Worm (Caenorhabditis elegans) whole organism, dauer: Measurements from ENCODE around the gene fbxb-107.

Source experiments
- unc-62 ChIP-seq: sonication (generic microtip); optimal IDR thresholded peaks from 2 replicates; lab custom pipeline; 2017; ENCODE audit warnings: missing biosample characterization, missing genetic modification reagents, missing genetic modification characterization

Gene fbxb-107

ce11 chrII:2742251-2742650 lies 16.3 kb upstream of the fbxb-107 start, which contains the start of gene T05A8.7:
TSS of gene T05A8.7 (minus strand) at chrII:2742351.
- TF ChIP-seq unc-62 (GFP tag; lab: Kevin White, UChicago), result no peak

- TF ChIP-seq unc-62 (GFP tag; lab: Kevin White, UChicago), result no peak
Observed at ce11 chrII:2747956-2748621, 10.5 kb upstream of the fbxb-107 start.

ce11 chrII:2749595-2750048 lies 8.9 kb upstream of the fbxb-107 start, which contains the start of gene F29A7.4:
TSS of gene F29A7.4 (plus strand) at chrII:2749998.
- TF ChIP-seq unc-62 (GFP tag; lab: Kevin White, UChicago), result no peak

ce11 chrII:2751278-2751677 lies 7.3 kb upstream of the fbxb-107 start:
- TF ChIP-seq unc-62 (GFP tag; lab: Kevin White, UChicago), result no peak

DNA sequence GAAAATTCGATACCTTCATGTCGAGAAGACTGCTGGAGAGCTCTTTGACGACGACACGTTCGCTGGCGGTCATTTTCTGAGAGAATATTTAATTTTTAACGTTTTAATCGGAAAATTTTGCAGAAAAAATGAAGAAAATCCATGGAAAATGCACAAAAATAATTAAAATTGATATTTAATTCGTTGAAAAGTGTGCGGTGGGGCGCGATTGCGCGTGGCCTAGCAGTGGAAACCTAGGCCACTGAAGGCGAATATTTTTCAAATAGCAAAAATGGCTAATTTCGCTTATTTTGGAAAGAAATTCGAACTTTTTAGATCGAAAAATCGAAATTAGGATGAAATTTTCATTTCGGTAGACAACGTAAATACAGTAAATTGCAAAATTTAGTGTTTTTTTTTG lies 6.0 kb upstream of the fbxb-107 start, which contains the start of gene F29A7.6:
F29A7.6 (minus strand) TSS at position 76 of the 400 bp plus-strand sequence.
- TF ChIP-seq unc-62 (GFP tag; lab: Kevin White, UChicago), result no peak

DNA sequence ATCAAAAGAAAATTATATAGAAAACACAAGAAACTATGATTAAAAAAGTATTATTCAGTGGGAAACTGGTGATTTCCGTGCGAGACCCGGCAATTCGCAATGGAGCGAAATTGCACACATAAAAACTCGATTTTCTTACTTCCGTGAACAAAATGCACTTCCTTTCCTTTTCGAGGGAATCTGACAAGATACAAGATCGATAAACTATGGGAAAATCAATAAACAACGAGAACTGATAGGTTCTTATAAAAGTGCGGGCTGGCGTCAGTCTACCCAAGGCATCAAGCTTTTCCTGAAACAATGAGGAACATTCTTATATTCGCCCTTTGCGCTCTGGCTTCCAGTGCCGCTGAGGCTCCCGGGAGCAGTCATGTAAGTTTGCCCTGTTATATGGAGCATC lies 5.6 kb upstream of the fbxb-107 start, which contains the start of gene F29A7.3:
F29A7.3 (plus strand) TSS at position 301 of the 400 bp plus-strand sequence.
- no peak for TF ChIP-seq unc-62 (GFP tag; lab: Kevin White, UChicago)

- TF ChIP-seq unc-62 (GFP tag; lab: Kevin White, UChicago), result no peak
Observed at ce11 chrII:2754595-2754994, 4.0 kb upstream of the fbxb-107 start.

DNA sequence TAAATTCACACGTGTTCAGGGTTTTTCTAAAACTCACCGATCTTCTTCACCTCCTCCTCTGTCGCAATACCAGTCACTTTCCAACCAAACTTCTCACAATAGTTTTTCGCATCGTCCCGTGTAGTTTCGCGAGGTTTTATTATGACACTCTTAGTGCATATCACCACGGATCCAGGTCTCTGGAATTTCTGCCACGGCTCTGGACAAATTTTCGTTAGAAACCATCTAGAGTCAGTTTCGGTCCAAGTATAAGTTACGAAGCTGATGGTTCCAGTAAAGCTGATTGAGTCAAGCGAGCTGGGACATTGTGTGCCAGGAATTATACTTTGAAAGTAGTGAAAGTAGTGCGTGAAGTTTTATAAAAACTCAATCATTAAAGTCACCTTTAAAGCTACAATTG lies 2.2 kb upstream of the fbxb-107 start:
- TF ChIP-seq unc-62 (GFP tag; lab: Kevin White, UChicago), result no peak

DNA sequence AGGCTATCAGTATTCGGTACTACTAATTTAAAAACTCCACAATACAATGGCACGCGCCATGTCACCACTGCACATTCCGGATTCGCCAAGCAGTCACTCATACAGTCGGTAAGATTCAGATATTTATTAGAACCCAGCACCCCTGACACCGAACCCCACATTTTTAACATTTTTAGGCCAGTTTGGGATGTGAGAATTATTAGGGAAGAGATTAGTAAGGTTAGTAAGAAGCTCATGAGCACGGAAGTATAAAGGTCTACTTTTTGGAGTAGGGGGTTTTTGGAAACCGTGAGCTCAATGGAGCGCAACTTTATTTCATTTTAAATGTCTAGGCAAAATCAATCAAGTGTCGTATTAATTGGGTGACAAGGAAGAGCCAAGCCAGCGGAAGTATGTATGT lies 618 bp upstream of the fbxb-107 start, which contains the start of gene F29A7.8:
F29A7.8 (minus strand) TSS at position 101 of the 400 bp plus-strand sequence.
- no peak for TF ChIP-seq unc-62 (GFP tag; lab: Kevin White, UChicago)

DNA sequence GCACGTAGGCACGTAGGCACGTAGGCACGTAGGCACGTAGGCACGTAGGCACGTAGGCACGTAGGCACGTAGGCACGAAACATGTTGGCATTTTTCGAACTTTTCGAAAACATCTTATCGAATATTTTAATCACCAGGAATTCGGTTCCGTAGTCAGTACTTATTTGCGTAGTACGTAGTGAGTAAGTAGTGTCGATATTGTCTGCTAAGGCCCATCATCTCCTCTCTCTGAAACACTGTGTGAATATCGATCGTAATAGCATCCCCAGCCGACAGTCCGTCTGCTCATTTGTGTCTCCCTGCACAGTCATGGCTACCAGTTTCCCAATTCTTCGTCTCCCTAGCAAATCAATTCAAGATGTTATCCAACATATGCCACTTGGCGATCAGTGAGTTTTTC lies 3.5 kb downstream of the fbxb-107 start, which contains the start of gene fbxb-106:
fbxb-106 (plus strand) TSS at position 301 of the 400 bp plus-strand sequence.
- TF ChIP-seq unc-62 (GFP tag; lab: Kevin White, UChicago), result no peak

DNA sequence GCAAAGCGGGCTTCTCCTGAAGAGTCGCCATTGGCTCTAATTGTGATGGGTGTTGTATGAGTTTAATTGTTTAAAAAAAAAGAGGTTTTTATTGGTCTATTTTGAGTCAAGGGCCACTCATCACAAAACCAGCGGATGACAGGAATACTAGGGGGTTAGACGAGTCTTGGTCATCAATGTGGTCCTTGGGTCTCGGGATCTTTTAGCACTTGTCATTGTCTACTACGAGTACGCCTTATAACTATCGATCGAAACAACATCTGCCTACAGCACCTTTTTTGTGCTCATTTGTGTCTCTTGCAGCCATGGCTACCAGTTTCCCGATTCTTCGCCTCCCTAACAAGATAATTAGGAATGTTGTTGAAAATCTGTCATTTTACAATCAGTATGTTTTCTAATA lies 6.1 kb downstream of the fbxb-107 start, which contains the start of gene fbxb-108:
fbxb-108 (plus strand) TSS at position 301 of the 400 bp plus-strand sequence.
- TF ChIP-seq unc-62 (GFP tag; lab: Kevin White, UChicago), result no peak

DNA sequence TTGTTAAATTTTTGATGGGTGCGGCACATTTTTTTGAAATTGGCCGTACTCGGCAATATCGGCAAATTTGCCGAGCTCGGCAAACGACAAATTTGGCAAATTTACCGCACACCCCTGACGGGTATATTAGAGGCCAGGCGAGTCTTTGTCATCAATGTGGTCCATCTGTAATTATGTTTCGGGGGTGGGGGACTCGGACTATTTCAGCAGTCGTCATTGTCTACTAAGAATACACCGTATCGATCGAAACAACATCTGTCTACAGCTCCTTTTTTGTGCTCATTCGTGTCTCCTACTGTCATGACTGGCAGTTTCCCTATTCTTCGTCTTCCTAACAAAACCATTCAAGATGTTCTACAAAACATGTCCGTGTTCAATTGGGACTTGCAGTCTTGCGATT lies 7.8 kb downstream of the fbxb-107 start, which contains the start of gene F08D12.15:
F08D12.15 (plus strand) TSS at position 301 of the 400 bp plus-strand sequence.
- no peak for TF ChIP-seq unc-62 (GFP tag; lab: Kevin White, UChicago)

- TF ChIP-seq unc-62 (GFP tag; lab: Kevin White, UChicago), result no peak
Observed at ce11 chrII:2769021-2769420, 10.4 kb downstream of the fbxb-107 start, which contains the start of gene F08D12.7. TSS of gene F08D12.7 (minus strand) at chrII:2769121.

DNA sequence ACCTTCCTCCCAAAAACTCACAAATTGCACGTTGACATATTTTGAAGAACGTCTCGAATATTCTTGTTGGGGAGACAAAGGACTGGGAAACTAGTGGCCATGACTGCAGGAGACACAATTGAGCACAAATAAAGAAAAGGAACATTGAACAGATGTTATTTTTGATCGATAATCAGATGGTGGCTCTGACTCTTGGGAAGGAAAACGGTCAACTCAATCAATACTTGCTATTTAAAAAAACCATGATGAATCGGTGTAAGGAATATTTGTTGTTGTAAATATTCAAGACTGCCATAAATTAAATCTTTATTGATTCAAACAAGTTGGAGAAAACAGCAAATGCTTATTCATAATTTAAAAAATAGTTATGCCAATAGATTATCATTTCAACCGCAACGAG lies 12.2 kb downstream of the fbxb-107 start, which contains the start of gene fbxb-105:
fbxb-105 (minus strand) TSS at position 101 of the 400 bp plus-strand sequence.
- no peak for TF ChIP-seq unc-62 (GFP tag; lab: Kevin White, UChicago)

- no peak for TF ChIP-seq unc-62 (GFP tag; lab: Kevin White, UChicago)
Observed at ce11 chrII:2772166-2772565, 13.6 kb downstream of the fbxb-107 start, which contains the start of gene sdz-10. TSS of gene sdz-10 (minus strand) at chrII:2772266.

ce11 chrII:2773534-2773933 lies 15.0 kb downstream of the fbxb-107 start, which contains the start of gene sdz-9:
TSS of gene sdz-9 (minus strand) at chrII:2773634.
- no peak for TF ChIP-seq unc-62 (GFP tag; lab: Kevin White, UChicago)
